Worm (Caenorhabditis elegans) whole organism, L1 larva: Measurements from ENCODE around the gene adm-4.

Experiments
- C04F5.9 ChIP-seq: sonication (generic microtip); optimal IDR thresholded peaks from 2 replicates; lab custom pipeline; 2016; ENCODE audit warnings: missing genetic modification characterization, missing compliant biosample characterization
- C16A3.4 ChIP-seq: fragments of 150-350 bp; optimal IDR thresholded peaks from 2 replicates; lab custom pipeline; 2014; ENCODE audit warnings: missing biosample characterization, missing genetic modification characterization
- C34B4.2 ChIP-seq: sonication (generic microtip); optimal IDR thresholded peaks from 2 replicates; lab custom pipeline; 2017; ENCODE audit warnings: mild to moderate bottlenecking, missing genetic modification characterization, missing compliant biosample characterization
- F16B12.6 ChIP-seq: fragments of 150-350 bp; optimal IDR thresholded peaks from 2 replicates; lab custom pipeline; 2014; ENCODE audit warnings: missing biosample characterization, missing genetic modification characterization
- aha-1 ChIP-seq: fragments of 150-350 bp; optimal IDR thresholded peaks from 2 replicates; lab custom pipeline; 2014; ENCODE audit warnings: missing biosample characterization, missing genetic modification characterization
- alr-1 ChIP-seq: fragments of 200-800 bp; sonication (Bioruptor generic); optimal IDR thresholded peaks from 2 replicates; lab custom pipeline; 2018; ENCODE audit warnings: borderline replicate concordance, mild to moderate bottlenecking, missing genetic modification characterization, missing compliant biosample characterization
- ama-1 ChIP-seq: fragments of 150-350 bp; optimal IDR thresholded peaks from 2 replicates; lab custom pipeline; 2014
- blmp-1 ChIP-seq: fragments of 150-350 bp; optimal IDR thresholded peaks from 2 replicates; lab custom pipeline; 2014; ENCODE audit warnings: missing biosample characterization, missing genetic modification characterization
- ceh-63 ChIP-seq: fragments of 200-800 bp; sonication (Bioruptor generic); optimal IDR thresholded peaks from 2 replicates; lab custom pipeline; 2018; ENCODE audit warnings: mild to moderate bottlenecking, missing genetic modification characterization, missing compliant biosample characterization
- ceh-8 ChIP-seq: fragments of 200-800 bp; sonication (Bioruptor generic); optimal IDR thresholded peaks from 2 replicates; lab custom pipeline; 2018; ENCODE audit warnings: mild to moderate bottlenecking, missing genetic modification characterization, moderate library complexity, missing compliant biosample characterization
- ceh-88 ChIP-seq: fragments of 200-800 bp; sonication (Bioruptor generic); IDR thresholded peaks from 2 replicates; pipeline ENCODE4 v1.3.6; 2022; ENCODE audit warnings: missing genetic modification characterization, missing compliant biosample characterization
- dpl-1 ChIP-seq, 3 experiments: fragments of 150-350 bp in 2 of 3; sonication (generic microtip) in 1 of 3; optimal IDR thresholded peaks; 2 replicates each; lab custom pipeline; 2014 to 2017; ENCODE audit warnings: missing biosample characterization in 3 of 3, missing genetic modification characterization in 3 of 3, missing genetic modification reagents in 3 of 3
- efl-1 ChIP-seq, 4 experiments: fragments of 150-350 bp; optimal IDR thresholded peaks in 3 of 4; peaks in 1 of 4; 1 replicate in 1 of 4; 2 replicates in 3 of 4; lab custom pipeline; 2014; ENCODE audit warnings: missing biosample characterization in 2 of 4, missing genetic modification characterization in 2 of 4, missing genetic modification reagents in 2 of 4
- efl-3 ChIP-seq: fragments of 200-800 bp; sonication (Bioruptor generic); optimal IDR thresholded peaks from 2 replicates; lab custom pipeline; 2018; ENCODE audit warnings: mild to moderate bottlenecking, missing genetic modification characterization, missing compliant biosample characterization
- egl-13 ChIP-seq: sonication (generic microtip); optimal IDR thresholded peaks from 2 replicates; lab custom pipeline; 2016; ENCODE audit warnings: missing genotype, missing genetic modification reagents, missing genetic modification characterization, missing compliant biosample characterization
- elt-2 ChIP-seq: sonication (generic microtip); optimal IDR thresholded peaks from 2 replicates; lab custom pipeline; 2016; ENCODE audit warnings: missing genetic modification characterization, mild to moderate bottlenecking, inconsistent platforms, missing compliant biosample characterization, missing genetic modification reagents
- fkh-10 ChIP-seq: sonication (generic microtip); optimal IDR thresholded peaks from 2 replicates; lab custom pipeline; 2017; ENCODE audit warnings: missing biosample characterization, missing genetic modification reagents, missing genetic modification characterization
- fkh-4 ChIP-seq: sonication (generic microtip); optimal IDR thresholded peaks from 2 replicates; lab custom pipeline; 2016; ENCODE audit warnings: missing compliant biosample characterization, missing genetic modification characterization, borderline replicate concordance
- fos-1 ChIP-seq: fragments of 150-350 bp; optimal IDR thresholded peaks from 2 replicates; lab custom pipeline; 2014; ENCODE audit warnings: missing biosample characterization, missing genetic modification characterization
- hlh-4 ChIP-seq: sonication (generic microtip); optimal IDR thresholded peaks from 2 replicates; lab custom pipeline; 2016; ENCODE audit warnings: mild to moderate bottlenecking, missing genetic modification characterization, missing compliant biosample characterization
- irx-1 ChIP-seq: sonication (generic microtip); optimal IDR thresholded peaks from 2 replicates; lab custom pipeline; 2016; ENCODE audit warnings: missing genetic modification characterization, missing compliant biosample characterization
- isw-1 ChIP-seq: fragments of 200-800 bp; sonication (Bioruptor generic); IDR thresholded peaks from 2 replicates; pipeline ENCODE4 v1.3.6; 2022; ENCODE audit warnings: missing genetic modification characterization, missing compliant biosample characterization
- jun-1 ChIP-seq: fragments of 150-350 bp; optimal IDR thresholded peaks from 2 replicates; lab custom pipeline; 2014; ENCODE audit warnings: missing biosample characterization, missing genetic modification reagents, missing genetic modification characterization
- lin-15B ChIP-seq: fragments of 150-350 bp; sonication (generic microtip); optimal IDR thresholded peaks from 3 replicates; lab custom pipeline; 2014; ENCODE audit warnings: missing biosample characterization, missing genetic modification characterization
- lin-35 ChIP-seq, 2 experiments: fragments of 150-350 bp; optimal IDR thresholded peaks; 2 replicates each; lab custom pipeline; 2014; ENCODE audit warnings: missing biosample characterization in 2 of 2, missing genetic modification characterization in 2 of 2, missing genetic modification reagents in 2 of 2
- lin-39 ChIP-seq: fragments of 150-350 bp; optimal IDR thresholded peaks from 2 replicates; lab custom pipeline; 2014; ENCODE audit warnings: missing biosample characterization, missing genetic modification reagents, missing genetic modification characterization
- lsy-2 ChIP-seq, 2 experiments: fragments of 150-350 bp; optimal IDR thresholded peaks; 2 replicates each; lab custom pipeline; 2014; ENCODE audit warnings: missing biosample characterization in 2 of 2, missing genetic modification characterization in 2 of 2
- mef-2 ChIP-seq: fragments of 150-350 bp; optimal IDR thresholded peaks from 2 replicates; lab custom pipeline; 2014; ENCODE audit warnings: missing biosample characterization, missing genetic modification characterization
- nhr-11 ChIP-seq: fragments of 150-350 bp; optimal IDR thresholded peaks from 2 replicates; lab custom pipeline; 2014; ENCODE audit warnings: missing biosample characterization, missing genetic modification characterization
- nhr-12 ChIP-seq: sonication (generic microtip); optimal IDR thresholded peaks from 2 replicates; lab custom pipeline; 2017; ENCODE audit warnings: missing biosample characterization, missing genetic modification characterization
- nhr-19 ChIP-seq: fragments of 200-800 bp; sonication (Bioruptor generic); conservative IDR thresholded peaks from 2 replicates; pipeline ENCODE4 v1.3.6; 2022; ENCODE audit warnings: missing genetic modification characterization, missing compliant biosample characterization
- nhr-20 ChIP-seq: sonication (generic microtip); optimal IDR thresholded peaks from 2 replicates; lab custom pipeline; 2016; ENCODE audit warnings: mild to moderate bottlenecking, missing genetic modification characterization, missing compliant biosample characterization
- nhr-28 ChIP-seq: fragments of 150-350 bp; optimal IDR thresholded peaks from 2 replicates; lab custom pipeline; 2014; ENCODE audit warnings: missing biosample characterization, missing genetic modification characterization
- nhr-47 ChIP-seq: sonication (generic microtip); optimal IDR thresholded peaks from 2 replicates; lab custom pipeline; 2016; ENCODE audit warnings: mild to moderate bottlenecking, missing genetic modification characterization, moderate library complexity, missing compliant biosample characterization
- nhr-84 ChIP-seq: sonication (generic microtip); optimal IDR thresholded peaks from 2 replicates; lab custom pipeline; 2017; ENCODE audit warnings: missing biosample characterization, missing genetic modification characterization
- nhr-85 ChIP-seq: sonication (generic microtip); peaks from one replicate; lab custom pipeline; 2016; ENCODE audit warnings: missing genetic modification characterization, inconsistent platforms, missing compliant biosample characterization
- pax-3 ChIP-seq: fragments of 200-800 bp; sonication (Bioruptor generic); optimal IDR thresholded peaks from 2 replicates; lab custom pipeline; 2018; ENCODE audit warnings: mild to moderate bottlenecking, missing genetic modification characterization, moderate library complexity, missing compliant biosample characterization
- pqm-1 ChIP-seq: sonication (generic microtip); optimal IDR thresholded peaks from 3 replicates; lab custom pipeline; 2017; ENCODE audit warnings: missing biosample characterization, missing genetic modification characterization
- rnt-1 ChIP-seq: sonication (generic microtip); optimal IDR thresholded peaks from 2 replicates; lab custom pipeline; 2016; ENCODE audit warnings: mild to moderate bottlenecking, missing genetic modification characterization, moderate library complexity, missing compliant biosample characterization
- skn-1 ChIP-seq: fragments of 150-350 bp; optimal IDR thresholded peaks from 2 replicates; lab custom pipeline; 2014; ENCODE audit warnings: missing biosample characterization, missing genetic modification characterization
- snu-23 ChIP-seq: sonication (generic microtip); optimal IDR thresholded peaks from 2 replicates; lab custom pipeline; 2016; ENCODE audit warnings: missing genetic modification characterization, missing compliant biosample characterization
- sox-4 ChIP-seq: sonication (generic microtip); optimal IDR thresholded peaks from 2 replicates; lab custom pipeline; 2016; ENCODE audit warnings: missing genetic modification characterization, missing compliant biosample characterization
- sup-37 ChIP-seq: fragments of 200-800 bp; sonication (Bioruptor generic); optimal IDR thresholded peaks from 2 replicates; lab custom pipeline; 2018; ENCODE audit warnings: mild to moderate bottlenecking, missing genetic modification characterization, missing compliant biosample characterization
- swsn-7 ChIP-seq: sonication (generic microtip); optimal IDR thresholded peaks from 2 replicates; lab custom pipeline; 2016; ENCODE audit warnings: missing genetic modification characterization, missing compliant biosample characterization
- unc-30 ChIP-seq: sonication (generic microtip); optimal IDR thresholded peaks from 2 replicates; lab custom pipeline; 2017; ENCODE audit warnings: missing biosample characterization, missing genetic modification characterization
- zag-1 ChIP-seq: fragments of 150-350 bp; optimal IDR thresholded peaks from 2 replicates; lab custom pipeline; 2014; ENCODE audit warnings: missing biosample characterization, missing genetic modification characterization
- ztf-11 ChIP-seq, 2 experiments: sonication (generic microtip); optimal IDR thresholded peaks; 2 replicates each; lab custom pipeline; 2016 to 2017; ENCODE audit warnings: missing genetic modification characterization in 2 of 2, missing biosample characterization in 1 of 2, missing compliant biosample characterization in 1 of 2
- ztf-4 ChIP-seq: fragments of 150-350 bp; optimal IDR thresholded peaks from 2 replicates; lab custom pipeline; 2014; ENCODE audit warnings: missing biosample characterization, missing genetic modification characterization

Gene adm-4

ce11 chrX:7787885-7788353 lies 10.2 kb downstream of the adm-4 start, which contains the start of gene ZK154.5 (continued):
- peak; percentile 44 to 84 for TF ChIP-seq efl-1 (optimal IDR thresholded peaks at IDR 0.05; lab: Kevin White, UChicago)
- TF ChIP-seq efl-1 (GFP tag; optimal IDR thresholded peaks at IDR 0.05 in 1 of 2; lab: Kevin White, UChicago): peak in 1 of 2 experiments; percentile 19
- peak; percentile 31 for TF ChIP-seq rnt-1 (tag; lab: Kevin White, UChicago)
- TF ChIP-seq aha-1 (tag; lab: Kevin White, UChicago): no peak
- TF ChIP-seq swsn-7: peak; percentile 49
- no peak for TF ChIP-seq unc-30 (tag; lab: Kevin White, UChicago)
- no peak for TF ChIP-seq ceh-63 (GFP tag; lab: Kevin White, UChicago)
- no peak for TF ChIP-seq sup-37 (GFP tag; lab: Kevin White, UChicago)
- TF ChIP-seq ztf-4: no peak
- peak; percentile 11 to 64 (median 45) for TF ChIP-seq dpl-1 (GFP tag; optimal IDR thresholded peaks at IDR 0.05; lab: Kevin White, UChicago)
- peak; percentile 15 for TF ChIP-seq skn-1 (tag; lab: Kevin White, UChicago)
- TF ChIP-seq pax-3: no peak
- no peak for TF ChIP-seq zag-1 (tag; lab: Kevin White, UChicago)
- TF ChIP-seq nhr-19 (GFP tag; lab: Robert Waterston, UW): no peak
- no peak for TF ChIP-seq mef-2
- TF ChIP-seq snu-23 (GFP tag; lab: Kevin White, UChicago): peak; percentile 74
- TF ChIP-seq fkh-10 (GFP tag; lab: Kevin White, UChicago): no peak
- TF ChIP-seq ceh-88 (GFP tag; lab: Robert Waterston, UW): no peak
- TF ChIP-seq jun-1 (tag; lab: Kevin White, UChicago): no peak
- TF ChIP-seq nhr-11 (tag; lab: Kevin White, UChicago): no peak
- TF ChIP-seq pqm-1 (tag; lab: Kevin White, UChicago): no peak
- TF ChIP-seq egl-13: no peak
- TF ChIP-seq hlh-4 (tag; lab: Kevin White, UChicago): no peak
- no peak for TF ChIP-seq isw-1
- no peak for TF ChIP-seq efl-3 (GFP tag; lab: Kevin White, UChicago)
- peak; percentile 18 to 61 for TF ChIP-seq lsy-2 (tag; optimal IDR thresholded peaks at IDR 0.05; lab: Kevin White, UChicago)
- peak in 1 of 2 experiments; percentile 16 for TF ChIP-seq ztf-11 (tag; optimal IDR thresholded peaks at IDR 0.05; lab: Kevin White, UChicago)
- TF ChIP-seq alr-1 (tag; lab: Kevin White, UChicago): no peak
- TF ChIP-seq lin-35 (GFP tag; optimal IDR thresholded peaks at IDR 0.05; lab: Kevin White, UChicago): peak; percentile 58 to 74
- TF ChIP-seq nhr-84 (tag; lab: Kevin White, UChicago): no peak
- TF ChIP-seq F16B12.6: no peak
- no peak for TF ChIP-seq lin-15B (tag; lab: Kevin White, UChicago)

ce11 chrX:7782389-7782788 lies 15.7 kb downstream of the adm-4 start, which contains the start of gene ZK154.4:
ZK154.4 (minus strand) TSS chrX:7782415.
- TF ChIP-seq unc-30 (tag; lab: Kevin White, UChicago) (no peak), fkh-4 (no peak), mef-2 (peak; percentile 8), nhr-85 (tag; lab: Kevin White, UChicago) (peak; percentile 23), egl-13 (no peak), ceh-8 (GFP tag; lab: Kevin White, UChicago) (no peak), C16A3.4 (tag; lab: Kevin White, UChicago) (peak; percentile 73), lsy-2 (tag; optimal IDR thresholded peaks at IDR 0.05; lab: Kevin White, UChicago) (peak; percentile 42 to 73), isw-1 (peak; percentile 8; the same call in 1 of the 2 replicates), nhr-84 (tag; lab: Kevin White, UChicago) (no peak), ztf-4 (peak; percentile 42), efl-3 (GFP tag; lab: Kevin White, UChicago) (no peak), C34B4.2 (tag; lab: Kevin White, UChicago) (no peak), sox-4 (tag; lab: Kevin White, UChicago) (no peak), irx-1 (tag; lab: Kevin White, UChicago) (no peak), skn-1 (tag; lab: Kevin White, UChicago) (peak; percentile 2), lin-15B (tag; lab: Kevin White, UChicago) (no peak), jun-1 (tag; lab: Kevin White, UChicago) (no peak), efl-1 (optimal IDR thresholded peaks at IDR 0.05; lab: Kevin White, UChicago) (peak; percentile 41 to 62), efl-1 (GFP tag; optimal IDR thresholded peaks at IDR 0.05 in 1 of 2; lab: Kevin White, UChicago) (peak; percentile 63 to 92), nhr-12 (no peak), nhr-20 (peak; percentile 68), nhr-28 (tag; lab: Kevin White, UChicago) (no peak), zag-1 (tag; lab: Kevin White, UChicago) (no peak), nhr-47 (tag; lab: Kevin White, UChicago) (peak; percentile 66), blmp-1 (peak; percentile 47), pax-3 (no peak), aha-1 (tag; lab: Kevin White, UChicago) (no peak), rnt-1 (tag; lab: Kevin White, UChicago) (peak; percentile 69), C04F5.9 (tag; lab: Kevin White, UChicago) (no peak), alr-1 (tag; lab: Kevin White, UChicago) (no peak), fkh-10 (GFP tag; lab: Kevin White, UChicago) (no peak), nhr-19 (GFP tag; lab: Robert Waterston, UW) (peak; percentile 43; the same call in 1 of the 2 replicates), lin-39 (tag; lab: Kevin White, UChicago) (no peak), ama-1 (no peak), fos-1 (tag; lab: Kevin White, UChicago) (no peak), nhr-11 (tag; lab: Kevin White, UChicago) (no peak), elt-2 (tag; lab: Kevin White, UChicago) (peak; percentile 8)
